Worm (Caenorhabditis elegans): ENCODE results near the gene ttm-2.

DNA sequence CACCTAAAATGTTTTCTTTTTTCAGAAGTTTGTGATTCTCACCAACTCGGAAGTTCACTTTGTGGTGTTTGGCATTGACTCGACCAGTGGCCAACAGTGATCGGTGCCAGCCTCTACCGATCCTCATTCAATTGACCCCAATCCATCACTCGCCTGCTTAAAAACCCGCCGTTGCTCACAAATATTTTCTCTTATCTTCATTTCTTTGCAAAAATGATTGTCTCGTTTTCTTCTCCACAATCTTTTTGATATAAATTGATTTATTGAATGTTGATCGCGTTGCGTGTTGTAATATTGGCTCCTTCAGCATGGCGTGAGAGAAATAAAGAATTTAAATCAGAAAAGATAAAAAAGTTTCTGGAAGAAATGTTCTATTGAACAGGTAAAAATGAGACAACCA, 29.6 kb downstream of the ttm-2 start:
- no peak for TF ChIP-seq unc-62 (GFP tag; optimal IDR thresholded peaks at IDR 0.05)
- TF ChIP-seq nhr-27 (tag; optimal IDR thresholded peaks at IDR 0.05): no peak
- TF ChIP-seq ceh-79 (tag; optimal IDR thresholded peaks at IDR 0.05): no peak
- TF ChIP-seq B0019.2 (GFP tag; conservative IDR thresholded peaks at IDR 0.05): no peak
- no peak for TF ChIP-seq die-1 (tag; optimal IDR thresholded peaks at IDR 0.05)
- no peak for TF ChIP-seq C06A6.2 (GFP tag; conservative IDR thresholded peaks at IDR 0.05)

All from whole organism, young adult.